Fruit fly (Drosophila melanogaster): Measurements from ENCODE around the gene CG11563.

The CG11563 gene

DNA sequence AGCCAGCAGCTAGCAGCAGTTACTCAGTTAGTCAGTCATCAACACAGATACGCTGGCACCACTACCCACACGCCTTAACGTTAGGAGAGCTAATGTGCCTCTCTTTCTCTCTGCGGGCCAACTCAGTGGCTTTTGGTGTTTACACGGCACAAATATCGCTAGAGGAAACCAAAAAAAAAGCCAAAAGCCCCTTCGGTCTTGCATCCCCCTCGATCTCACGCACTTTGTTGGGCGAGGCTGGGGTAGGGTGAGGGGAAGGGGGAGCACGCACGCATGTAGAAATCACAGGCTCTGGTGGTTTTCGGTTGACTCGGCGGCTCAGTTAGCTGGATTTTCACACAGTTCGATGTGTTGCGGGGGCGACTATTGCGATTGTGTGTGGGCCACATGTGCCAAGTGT is 14.9 kb upstream of the CG11563 start (continued):
- TF ChIP-seq onecut (GFP tag; IDR thresholded peaks at IDR 0.05) (no peak), Dref (GFP tag; IDR thresholded peaks at IDR 0.05) (no peak), CG1602 (GFP tag; optimal IDR thresholded peaks at IDR 0.05) (no peak), CG11696 (GFP tag; IDR thresholded peaks at IDR 0.05) (no peak), dm (GFP tag; optimal IDR thresholded peaks at IDR 0.05) (no peak), cg (GFP tag; optimal IDR thresholded peaks at IDR 0.05) (peak; percentile 67), pnt (GFP tag; optimal IDR thresholded peaks at IDR 0.05) (no peak), CG3163 (GFP tag; optimal IDR thresholded peaks at IDR 0.05) (no peak), CG4360 (GFP tag; IDR thresholded peaks at IDR 0.05) (no peak), CG15073 (GFP tag; optimal IDR thresholded peaks at IDR 0.05) (no peak)

DNA sequence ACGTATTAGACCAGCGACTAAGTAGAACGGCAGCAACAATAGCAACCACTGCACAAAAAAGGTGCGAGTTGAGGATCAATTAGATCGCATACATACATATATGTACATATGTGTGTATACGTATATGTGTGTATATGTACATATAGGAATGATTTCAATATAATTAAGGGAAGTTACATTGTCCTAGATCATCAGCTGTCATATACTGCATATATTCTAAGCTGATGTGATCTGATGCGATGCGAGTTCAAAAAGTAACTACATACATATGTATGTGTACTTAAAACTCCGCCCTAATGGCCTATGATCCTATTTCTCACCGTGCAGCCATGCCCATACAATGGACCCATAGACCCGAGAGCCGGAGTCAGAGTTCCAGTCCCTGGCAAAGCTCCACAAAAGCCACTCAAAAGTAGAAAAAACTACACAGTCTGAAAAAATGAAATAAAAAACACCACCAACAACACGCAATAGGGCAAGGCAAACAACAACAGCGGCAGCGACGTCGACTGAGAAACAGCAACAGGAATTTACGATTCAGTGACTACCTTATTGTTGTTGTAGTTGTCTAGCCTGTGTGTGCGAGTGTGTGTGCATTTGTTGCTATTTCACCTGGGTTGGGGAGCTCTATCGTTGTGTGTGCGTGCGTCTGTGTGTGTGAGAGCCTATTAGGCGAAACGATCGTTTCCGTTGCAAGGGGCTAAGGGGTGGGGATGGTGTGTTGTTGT is 13.5 kb upstream of the CG11563 start:
- TF ChIP-seq cwo (GFP tag; optimal IDR thresholded peaks at IDR 0.05) (peak; percentile 3), CG3163 (GFP tag; optimal IDR thresholded peaks at IDR 0.05) (no peak), CG18619 (GFP tag; optimal IDR thresholded peaks at IDR 0.05) (no peak), tgo (GFP tag; IDR thresholded peaks at IDR 0.05) (no peak; the same call in 2 of the 3 replicates), CG6683 (GFP tag; optimal IDR thresholded peaks at IDR 0.05) (no peak), gsb-n (tag; optimal IDR thresholded peaks at IDR 0.05) (peak; percentile 25), tin (GFP tag; optimal IDR thresholded peaks at IDR 0.05) (no peak), Dll (GFP tag; IDR thresholded peaks at IDR 0.05; ENCODE audit: partially characterized antibody) (no peak), CG9609 (GFP tag; optimal IDR thresholded peaks at IDR 0.05) (no peak), CG8281 (tag; optimal IDR thresholded peaks at IDR 0.05) (no peak), seq (GFP tag; IDR thresholded peaks at IDR 0.05) (no peak), CG10543 (GFP tag; optimal IDR thresholded peaks at IDR 0.05) (no peak), Dad (GFP tag; optimal IDR thresholded peaks at IDR 0.05) (no peak), Gsc (GFP tag; IDR thresholded peaks at IDR 0.05) (no peak), CG7928 (GFP tag; optimal IDR thresholded peaks at IDR 0.05) (no peak), ase (GFP tag; IDR thresholded peaks at IDR 0.05) (no peak), pb (GFP tag; optimal IDR thresholded peaks at IDR 0.05) (no peak), twi (tag; optimal IDR thresholded peaks at IDR 0.05) (no peak), CG10565 (GFP tag; optimal IDR thresholded peaks at IDR 0.05) (no peak), Atf6 (GFP tag; IDR thresholded peaks at IDR 0.05) (no peak), dimm (GFP tag; IDR thresholded peaks at IDR 0.05) (no peak), CG11723 (GFP tag; optimal IDR thresholded peaks at IDR 0.05) (peak; percentile 26), pum (GFP tag; optimal IDR thresholded peaks at IDR 0.05) (no peak), CG33213 (GFP tag; optimal IDR thresholded peaks at IDR 0.05) (no peak), Hr3 (GFP tag; optimal IDR thresholded peaks at IDR 0.05) (no peak), ewg (GFP tag; optimal IDR thresholded peaks at IDR 0.05) (no peak), ara (GFP tag; IDR thresholded peaks at IDR 0.05) (no peak), pfk (GFP tag; optimal IDR thresholded peaks at IDR 0.05) (no peak), vnd (GFP tag; IDR thresholded peaks at IDR 0.05; ENCODE audit: partially characterized antibody) (no peak), CG3281 (GFP tag; optimal IDR thresholded peaks at IDR 0.05) (peak; percentile 25), exex (tag; optimal IDR thresholded peaks at IDR 0.05) (no peak), NK7.1 (GFP tag; optimal IDR thresholded peaks at IDR 0.05) (no peak), CG12744 (GFP tag; optimal IDR thresholded peaks at IDR 0.05) (no peak), CG13424 (tag; optimal IDR thresholded peaks at IDR 0.05) (no peak), cas (GFP tag; IDR thresholded peaks at IDR 0.05) (no peak), Taf1 (GFP tag; IDR thresholded peaks at IDR 0.05) (no peak), bowl (GFP tag; IDR thresholded peaks at IDR 0.05) (no peak), luna (GFP tag; optimal IDR thresholded peaks at IDR 0.05) (no peak), mirr (GFP tag; optimal IDR thresholded peaks at IDR 0.05) (no peak), bbx (GFP tag; IDR thresholded peaks at IDR 0.05; ENCODE audit: partially characterized antibody) (no peak), CG7786 (GFP tag; optimal IDR thresholded peaks at IDR 0.05) (peak; percentile 3)
